Worm (Caenorhabditis elegans) whole organism, L2 larva: ENCODE measurements around the gene smg-3.

Source experiments
- dmd-4 ChIP-seq: sonication (generic microtip); optimal IDR thresholded peaks from 2 replicates; lab custom pipeline; 2017; ENCODE audit warnings: missing biosample characterization, missing genetic modification characterization
- lsy-2 ChIP-seq, 2 experiments: fragments of 150-350 bp in 1 of 2; sonication (generic microtip) in 1 of 2; optimal IDR thresholded peaks; 2 replicates each; lab custom pipeline; 2014 to 2017; ENCODE audit warnings: missing biosample characterization in 2 of 2, missing genetic modification characterization in 2 of 2
- nhr-21 ChIP-seq: fragments of 150-350 bp; optimal IDR thresholded peaks from 2 replicates; lab custom pipeline; 2014; ENCODE audit warnings: missing biosample characterization, missing genetic modification characterization
- nhr-6 ChIP-seq: fragments of 150-350 bp; optimal IDR thresholded peaks from 2 replicates; lab custom pipeline; 2014; ENCODE audit warnings: missing biosample characterization, missing genetic modification characterization
- skn-1 ChIP-seq: sonication (generic microtip); optimal IDR thresholded peaks from 2 replicates; lab custom pipeline; 2017; ENCODE audit warnings: missing biosample characterization, missing genetic modification characterization
- sma-3 ChIP-seq: sonication (generic microtip); optimal IDR thresholded peaks from 2 replicates; lab custom pipeline; 2016; ENCODE audit warnings: missing genetic modification reagents, missing genetic modification characterization, missing compliant biosample characterization
- unc-39 ChIP-seq: fragments of 150-350 bp; optimal IDR thresholded peaks from 2 replicates; lab custom pipeline; 2014; ENCODE audit warnings: missing biosample characterization, missing genetic modification characterization
- ztf-11 ChIP-seq: sonication (generic microtip); optimal IDR thresholded peaks from 2 replicates; lab custom pipeline; 2017; ENCODE audit warnings: missing biosample characterization, missing genetic modification characterization

- TF ChIP-seq ztf-11 (tag; lab: Kevin White, UChicago) (no peak), unc-39 (tag; lab: Kevin White, UChicago) (no peak), dmd-4 (no peak), nhr-21 (tag; lab: Kevin White, UChicago) (peak; percentile 39), nhr-6 (tag; lab: Kevin White, UChicago) (peak; percentile 27), lsy-2 (tag; optimal IDR thresholded peaks at IDR 0.05; lab: Kevin White, UChicago) (peak; percentile 76 to 85), skn-1 (no peak), sma-3 (GFP tag; lab: Kevin White, UChicago) (peak; percentile 71)
These were observed 3.7 kb upstream of the smg-3 start, which contains the start of the genes hrpf-2 and bli-6 for ce11 chrIV:6376473-6377115.
